Worm (Caenorhabditis elegans): Measurements from ENCODE around the gene ulp-1.

DNA sequence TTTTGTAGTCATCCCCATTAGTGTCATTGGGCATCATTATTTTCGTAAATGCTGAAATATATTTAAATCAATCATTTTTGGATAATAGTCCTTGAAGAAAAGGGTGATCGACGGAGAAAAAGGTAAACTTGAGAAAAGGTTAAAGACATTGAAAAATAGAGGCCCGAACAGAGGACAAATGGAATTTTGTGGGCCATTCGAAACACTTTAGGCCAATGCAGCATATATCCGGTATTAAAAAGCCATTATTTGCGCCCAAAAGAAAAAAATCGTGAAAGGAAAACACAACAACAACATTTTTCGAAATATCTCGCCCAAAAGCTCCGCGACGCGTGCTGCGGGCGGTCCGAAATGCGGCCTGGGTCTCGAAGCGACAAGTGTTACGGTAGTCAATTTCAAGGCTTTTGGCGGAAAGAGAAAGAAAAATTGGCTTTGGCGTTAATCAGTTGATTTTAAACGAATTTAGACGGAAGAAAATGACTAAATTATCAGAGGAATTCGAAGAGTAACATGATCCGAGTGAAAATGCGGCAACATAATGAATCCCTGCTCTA is 37.3 kb upstream of the ulp-1 start, which contains the start of gene morc-1:
- no peak for TF ChIP-seq nhr-11 (tag; optimal IDR thresholded peaks at IDR 0.05)
- no peak for TF ChIP-seq hlh-8 (tag; optimal IDR thresholded peaks at IDR 0.05)
- no peak for TF ChIP-seq elt-2 (tag; optimal IDR thresholded peaks at IDR 0.05)
- TF ChIP-seq ama-1 (optimal IDR thresholded peaks at IDR 0.05), result no peak
- no peak for TF ChIP-seq elt-4 (tag; optimal IDR thresholded peaks at IDR 0.05)
- TF ChIP-seq ceh-2 (tag; optimal IDR thresholded peaks at IDR 0.05), result no peak
- TF ChIP-seq ceh-19 (GFP tag; optimal IDR thresholded peaks at IDR 0.05), result no peak
- no peak for TF ChIP-seq pag-3 (tag; optimal IDR thresholded peaks at IDR 0.05; ENCODE audit: borderline replicate concordance)
- TF ChIP-seq eyg-1 (tag; optimal IDR thresholded peaks at IDR 0.05), result no peak

Data from whole organism, late embryonic.